Worm (Caenorhabditis elegans) whole organism, mixed stage, embryonic: ENCODE data around the gene F58F9.4.

Source experiments
- M03D4.4 ChIP-seq: sonication (generic microtip); optimal IDR thresholded peaks from 2 replicates; lab custom pipeline; 2017; ENCODE audit warnings: mild to moderate bottlenecking, missing genetic modification characterization, missing compliant biosample characterization
- ceh-43 ChIP-seq: fragments of 200-800 bp; sonication (Bioruptor generic); optimal IDR thresholded peaks from 2 replicates; lab custom pipeline; 2018; ENCODE audit warnings: mild to moderate bottlenecking, missing genetic modification characterization, moderate library complexity, missing compliant biosample characterization
- ces-1 ChIP-seq: fragments of 150-350 bp; optimal IDR thresholded peaks from 2 replicates; lab custom pipeline; 2014; ENCODE audit warnings: missing biosample characterization, missing genetic modification reagents, missing genetic modification characterization
- elt-1 ChIP-seq: sonication (generic microtip); optimal IDR thresholded peaks from 2 replicates; lab custom pipeline; 2017; ENCODE audit warnings: missing genetic modification characterization, mild to moderate bottlenecking, missing compliant biosample characterization, antibody characterized with exemption, moderate library complexity, borderline replicate concordance; ENCODE audit not compliant: insufficient read depth
- hlh-1 ChIP-seq: fragments of 150-350 bp; optimal IDR thresholded peaks from 2 replicates; lab custom pipeline; 2014; ENCODE audit warnings: missing biosample characterization, missing genetic modification reagents, missing genetic modification characterization
- lin-13 ChIP-seq: fragments of 150-350 bp; optimal IDR thresholded peaks from 2 replicates; lab custom pipeline; 2014; ENCODE audit warnings: missing biosample characterization, missing genetic modification characterization
- mep-1 ChIP-seq: fragments of 150-350 bp; optimal IDR thresholded peaks from 2 replicates; lab custom pipeline; 2017; ENCODE audit warnings: missing biosample characterization, missing genetic modification reagents, missing genetic modification characterization, inconsistent platforms
- nhr-12 ChIP-seq: fragments of 150-350 bp; optimal IDR thresholded peaks from 2 replicates; lab custom pipeline; 2014; ENCODE audit warnings: missing biosample characterization, missing genetic modification characterization
- nhr-28 ChIP-seq: fragments of 150-350 bp; optimal IDR thresholded peaks from 2 replicates; lab custom pipeline; 2014; ENCODE audit warnings: missing biosample characterization, missing genetic modification characterization
- pha-4 ChIP-seq: fragments of 150-350 bp; optimal IDR thresholded peaks from 2 replicates; lab custom pipeline; 2018; ENCODE audit warnings: missing biosample characterization, missing genetic modification reagents, missing genetic modification characterization
- snpc-4 ChIP-seq: fragments of 150-350 bp; optimal IDR thresholded peaks from 2 replicates; lab custom pipeline; 2014; ENCODE audit warnings: missing biosample characterization, missing genetic modification characterization
- unc-39 ChIP-seq: fragments of 150-350 bp; optimal IDR thresholded peaks from 2 replicates; lab custom pipeline; 2014; ENCODE audit warnings: missing biosample characterization, missing genetic modification characterization
- unc-62 ChIP-seq: fragments of 150-350 bp; optimal IDR thresholded peaks from 2 replicates; lab custom pipeline; 2014; ENCODE audit warnings: missing biosample characterization, missing genetic modification reagents, missing genetic modification characterization
- ztf-11 ChIP-seq: fragments of 150-350 bp; optimal IDR thresholded peaks from 2 replicates; lab custom pipeline; 2014; ENCODE audit warnings: missing biosample characterization, missing genetic modification characterization

- TF ChIP-seq ceh-43 (GFP tag; lab: Kevin White, UChicago) (no peak), snpc-4 (tag; lab: Kevin White, UChicago) (no peak), ces-1 (GFP tag; lab: Kevin White, UChicago) (no peak), nhr-12 (tag; lab: Kevin White, UChicago) (no peak), pha-4 (tag; lab: Kevin White, UChicago) (no peak), M03D4.4 (tag; lab: Kevin White, UChicago) (no peak), ztf-11 (no peak), mep-1 (tag; lab: Kevin White, UChicago) (no peak), unc-62 (no peak), lin-13 (tag; lab: Kevin White, UChicago) (no peak), elt-1 (tag; lab: Kevin White, UChicago) (no peak), unc-39 (tag; lab: Kevin White, UChicago) (no peak), hlh-1 (tag; lab: Kevin White, UChicago) (no peak), nhr-28 (tag; lab: Kevin White, UChicago) (no peak)
Measured at ce11 chrIV:6225143-6225542, 5.7 kb upstream of the F58F9.4 start, which contains the start of gene C49A9.2.
